Worm (Caenorhabditis elegans) whole organism, L2 larva: Measurements from ENCODE around the gene C06G3.3.

ENCODE experiments used
- C34F6.9 ChIP-seq: fragments of 150-350 bp; optimal IDR thresholded peaks from 2 replicates; lab custom pipeline; 2014; ENCODE audit warnings: missing biosample characterization, missing genetic modification characterization
- F13H6.1 ChIP-seq: sonication (generic microtip); optimal IDR thresholded peaks from 2 replicates; lab custom pipeline; 2016; ENCODE audit warnings: missing genetic modification characterization, missing compliant biosample characterization
- R02D3.7 ChIP-seq: fragments of 150-350 bp; optimal IDR thresholded peaks from 2 replicates; lab custom pipeline; 2014; ENCODE audit warnings: missing biosample characterization, missing genetic modification characterization
- Y55F3AM.14 ChIP-seq: fragments of 200-800 bp; sonication (Bioruptor generic); optimal IDR thresholded peaks from 2 replicates; lab custom pipeline; 2018; ENCODE audit warnings: mild to moderate bottlenecking, missing genetic modification characterization, missing compliant biosample characterization
- ZK546.5 ChIP-seq: sonication (generic microtip); optimal IDR thresholded peaks from 2 replicates; lab custom pipeline; 2017; ENCODE audit warnings: missing biosample characterization, missing genetic modification characterization
- alr-1 ChIP-seq: fragments of 150-350 bp; optimal IDR thresholded peaks from 2 replicates; lab custom pipeline; 2014; ENCODE audit warnings: missing biosample characterization, missing genetic modification characterization
- aly-2 ChIP-seq: fragments of 150-350 bp; optimal IDR thresholded peaks from 2 replicates; lab custom pipeline; 2014; ENCODE audit warnings: missing biosample characterization, missing genetic modification characterization
- ama-1 ChIP-seq: fragments of 150-350 bp; optimal IDR thresholded peaks from 2 replicates; lab custom pipeline; 2018; ENCODE audit warnings: inconsistent platforms
- blmp-1 ChIP-seq: sonication (generic microtip); optimal IDR thresholded peaks from 2 replicates; lab custom pipeline; 2017; ENCODE audit warnings: missing genetic modification characterization, mild to moderate bottlenecking, missing compliant biosample characterization, antibody characterized with exemption, moderate library complexity; ENCODE audit not compliant: insufficient read depth
- ceh-16 ChIP-seq: fragments of 150-350 bp; optimal IDR thresholded peaks from 2 replicates; lab custom pipeline; 2014; ENCODE audit warnings: missing biosample characterization, missing genetic modification characterization
- ceh-82 ChIP-seq: fragments of 150-350 bp; optimal IDR thresholded peaks from 2 replicates; lab custom pipeline; 2014; ENCODE audit warnings: missing biosample characterization, missing genetic modification characterization
- crh-2 ChIP-seq: sonication (generic microtip); optimal IDR thresholded peaks from 2 replicates; lab custom pipeline; 2017; ENCODE audit warnings: missing biosample characterization, missing genetic modification characterization
- dmd-4 ChIP-seq: sonication (generic microtip); optimal IDR thresholded peaks from 2 replicates; lab custom pipeline; 2017; ENCODE audit warnings: missing biosample characterization, missing genetic modification characterization
- egl-27 ChIP-seq: sonication (generic microtip); optimal IDR thresholded peaks from 3 replicates; lab custom pipeline; 2017; ENCODE audit warnings: missing biosample characterization, missing genetic modification reagents, missing genetic modification characterization
- elt-1 ChIP-seq: fragments of 150-350 bp; optimal IDR thresholded peaks from 2 replicates; lab custom pipeline; 2014; ENCODE audit warnings: missing biosample characterization, missing genetic modification characterization
- elt-3 ChIP-seq: sonication (generic microtip); optimal IDR thresholded peaks from 2 replicates; lab custom pipeline; 2017; ENCODE audit warnings: missing biosample characterization, missing genetic modification characterization
- fos-1 ChIP-seq: fragments of 150-350 bp; optimal IDR thresholded peaks from 2 replicates; lab custom pipeline; 2014; ENCODE audit warnings: missing biosample characterization, missing genetic modification characterization
- gmeb-1 ChIP-seq: fragments of 150-350 bp; optimal IDR thresholded peaks from 2 replicates; lab custom pipeline; 2014; ENCODE audit warnings: missing biosample characterization, missing genetic modification characterization
- lin-11 ChIP-seq: fragments of 150-350 bp; sonication (generic microtip); optimal IDR thresholded peaks from 2 replicates; lab custom pipeline; 2014; ENCODE audit warnings: missing biosample characterization, missing genetic modification characterization, inconsistent platforms, mixed read lengths
- lin-13 ChIP-seq: fragments of 150-350 bp; optimal IDR thresholded peaks from 2 replicates; lab custom pipeline; 2014; ENCODE audit warnings: missing biosample characterization, missing genetic modification reagents, missing genetic modification characterization
- lin-39 ChIP-seq: fragments of 150-350 bp; optimal IDR thresholded peaks from 2 replicates; lab custom pipeline; 2014; ENCODE audit warnings: missing biosample characterization, missing genetic modification reagents, missing genetic modification characterization
- lsy-2 ChIP-seq, 2 experiments: fragments of 150-350 bp in 1 of 2; sonication (generic microtip) in 1 of 2; optimal IDR thresholded peaks; 2 replicates each; lab custom pipeline; 2014 to 2017; ENCODE audit warnings: missing biosample characterization in 2 of 2, missing genetic modification characterization in 2 of 2
- mab-5 ChIP-seq: fragments of 150-350 bp; optimal IDR thresholded peaks from 2 replicates; lab custom pipeline; 2014; ENCODE audit warnings: missing biosample characterization, missing genetic modification characterization
- mbf-1 ChIP-seq: sonication (generic microtip); optimal IDR thresholded peaks from 2 replicates; lab custom pipeline; 2017; ENCODE audit warnings: missing biosample characterization, missing genetic modification characterization
- mdl-1 ChIP-seq, 2 experiments: fragments of 150-350 bp in 1 of 2; sonication (generic microtip) in 1 of 2; optimal IDR thresholded peaks; 2 replicates each; lab custom pipeline; 2017; ENCODE audit warnings: missing biosample characterization in 2 of 2, missing genetic modification characterization in 2 of 2
- nhr-10 ChIP-seq: sonication (generic microtip); optimal IDR thresholded peaks from 2 replicates; lab custom pipeline; 2017; ENCODE audit warnings: missing biosample characterization, missing genetic modification characterization
- nhr-11 ChIP-seq: fragments of 150-350 bp; optimal IDR thresholded peaks from 2 replicates; lab custom pipeline; 2014; ENCODE audit warnings: missing biosample characterization, missing genetic modification characterization
- nhr-12 ChIP-seq: fragments of 150-350 bp; optimal IDR thresholded peaks from 2 replicates; lab custom pipeline; 2014; ENCODE audit warnings: missing biosample characterization, missing genetic modification characterization
- nhr-129 ChIP-seq: fragments of 150-350 bp; optimal IDR thresholded peaks from 2 replicates; lab custom pipeline; 2014; ENCODE audit warnings: missing biosample characterization, missing genetic modification characterization
- nhr-21 ChIP-seq: fragments of 150-350 bp; optimal IDR thresholded peaks from 2 replicates; lab custom pipeline; 2014; ENCODE audit warnings: missing biosample characterization, missing genetic modification characterization
- nhr-23 ChIP-seq: fragments of 150-350 bp; optimal IDR thresholded peaks from 2 replicates; lab custom pipeline; 2014; ENCODE audit warnings: missing biosample characterization, missing genetic modification reagents, missing genetic modification characterization
- nhr-237 ChIP-seq: fragments of 150-350 bp; optimal IDR thresholded peaks from 2 replicates; lab custom pipeline; 2014; ENCODE audit warnings: missing biosample characterization, missing genetic modification characterization
- nhr-25 ChIP-seq: fragments of 150-350 bp; sonication (generic microtip); optimal IDR thresholded peaks from 3 replicates; lab custom pipeline; 2014; ENCODE audit warnings: missing biosample characterization, missing genetic modification characterization
- nhr-6 ChIP-seq: fragments of 150-350 bp; optimal IDR thresholded peaks from 2 replicates; lab custom pipeline; 2014; ENCODE audit warnings: missing biosample characterization, missing genetic modification characterization
- nhr-77 ChIP-seq: fragments of 150-350 bp; optimal IDR thresholded peaks from 2 replicates; lab custom pipeline; 2014; ENCODE audit warnings: missing biosample characterization, missing genetic modification characterization
- peb-1 ChIP-seq: fragments of 150-350 bp; optimal IDR thresholded peaks from 2 replicates; lab custom pipeline; 2014; ENCODE audit warnings: missing biosample characterization, missing genetic modification characterization
- sem-4 ChIP-seq: fragments of 150-350 bp; optimal IDR thresholded peaks from 2 replicates; lab custom pipeline; 2014; ENCODE audit warnings: missing biosample characterization, missing genetic modification reagents, missing genetic modification characterization
- skn-1 ChIP-seq: sonication (generic microtip); optimal IDR thresholded peaks from 2 replicates; lab custom pipeline; 2017; ENCODE audit warnings: missing biosample characterization, missing genetic modification characterization
- sma-3 ChIP-seq: sonication (generic microtip); optimal IDR thresholded peaks from 2 replicates; lab custom pipeline; 2016; ENCODE audit warnings: missing genetic modification reagents, missing genetic modification characterization, missing compliant biosample characterization
- sma-9 ChIP-seq, 2 experiments: fragments of 150-350 bp in 1 of 2; sonication (generic microtip) in 1 of 2; optimal IDR thresholded peaks; 2 replicates each; lab custom pipeline; 2014 to 2016; ENCODE audit warnings: missing genetic modification characterization in 2 of 2, mild to moderate bottlenecking in 1 of 2, missing biosample characterization in 1 of 2, missing compliant biosample characterization in 1 of 2, missing genetic modification reagents in 1 of 2, moderate library complexity in 1 of 2
- snpc-4 ChIP-seq: fragments of 150-350 bp; optimal IDR thresholded peaks from 2 replicates; lab custom pipeline; 2014; ENCODE audit warnings: missing biosample characterization, missing genetic modification characterization
- unc-39 ChIP-seq: fragments of 150-350 bp; optimal IDR thresholded peaks from 2 replicates; lab custom pipeline; 2014; ENCODE audit warnings: missing biosample characterization, missing genetic modification characterization
- unc-55 ChIP-seq: fragments of 150-350 bp; sonication (generic microtip); optimal IDR thresholded peaks from 3 replicates; lab custom pipeline; 2014; ENCODE audit warnings: missing biosample characterization, missing genetic modification reagents, missing genetic modification characterization
- unc-62 ChIP-seq: fragments of 150-350 bp; optimal IDR thresholded peaks from 2 replicates; lab custom pipeline; 2014; ENCODE audit warnings: missing biosample characterization, missing genetic modification reagents, missing genetic modification characterization
- zag-1 ChIP-seq: fragments of 150-350 bp; optimal IDR thresholded peaks from 2 replicates; lab custom pipeline; 2014; ENCODE audit warnings: missing biosample characterization, missing genetic modification characterization
- ztf-1 ChIP-seq: fragments of 200-800 bp; sonication (Bioruptor generic); conservative IDR thresholded peaks from 2 replicates; pipeline ENCODE4 v1.3.6; 2022; ENCODE audit warnings: missing genetic modification characterization, missing compliant biosample characterization
- ztf-11 ChIP-seq: sonication (generic microtip); optimal IDR thresholded peaks from 2 replicates; lab custom pipeline; 2017; ENCODE audit warnings: missing biosample characterization, missing genetic modification characterization
- ztf-4 ChIP-seq: fragments of 150-350 bp; optimal IDR thresholded peaks from 2 replicates; lab custom pipeline; 2014; ENCODE audit warnings: missing biosample characterization, missing genetic modification characterization

The C06G3.3 gene

DNA sequence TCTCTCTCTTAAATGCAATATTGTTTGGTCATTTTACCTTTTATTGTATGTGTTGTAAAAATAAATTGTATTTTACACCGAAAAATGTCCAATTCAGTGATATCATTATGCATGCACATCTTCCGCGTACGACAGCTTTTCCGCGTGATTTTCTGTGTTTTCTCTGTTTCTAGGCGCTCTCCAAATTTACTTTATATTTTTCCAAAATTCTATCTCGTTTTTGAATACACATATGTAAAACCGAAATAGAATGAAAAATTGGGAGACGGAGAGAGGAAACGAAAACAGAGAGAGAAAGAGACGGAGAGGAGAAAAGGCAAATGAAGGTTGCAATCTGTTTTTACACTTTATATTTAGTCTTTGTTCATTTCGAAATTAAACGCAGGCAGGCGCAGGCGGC is 19.4 kb upstream of the C06G3.3 start:
- TF ChIP-seq sem-4 (tag; lab: Kevin White, UChicago) (no peak), lsy-2 (tag; optimal IDR thresholded peaks at IDR 0.05; lab: Kevin White, UChicago) (peak in 1 of 2 experiments; percentile 63), unc-55 (GFP tag; lab: Kevin White, UChicago) (peak; percentile 71), snpc-4 (no peak), egl-27 (tag; lab: Kevin White, UChicago) (no peak), C34F6.9 (peak; percentile 88), sma-3 (GFP tag; lab: Kevin White, UChicago) (no peak), mbf-1 (tag; lab: Kevin White, UChicago) (no peak), blmp-1 (no peak), crh-2 (tag; lab: Kevin White, UChicago) (peak; percentile 58), elt-1 (tag; lab: Kevin White, UChicago) (no peak), nhr-77 (no peak), peb-1 (tag; lab: Kevin White, UChicago) (no peak), Y55F3AM.14 (GFP tag; lab: Kevin White, UChicago) (no peak), nhr-237 (no peak), lin-11 (tag; lab: Kevin White, UChicago) (no peak), nhr-21 (tag; lab: Kevin White, UChicago) (no peak), unc-62 (GFP tag; lab: Kevin White, UChicago) (no peak), R02D3.7 (tag; lab: Kevin White, UChicago) (no peak), sma-9 (GFP tag; optimal IDR thresholded peaks at IDR 0.05; lab: Kevin White, UChicago) (peak; percentile 77), sma-9 (tag; optimal IDR thresholded peaks at IDR 0.05; lab: Kevin White, UChicago) (no peak), nhr-23 (tag; lab: Kevin White, UChicago) (no peak), zag-1 (tag; lab: Kevin White, UChicago) (no peak), aly-2 (tag; lab: Kevin White, UChicago) (no peak), fos-1 (no peak), ztf-4 (tag; lab: Kevin White, UChicago) (no peak), mab-5 (no peak), skn-1 (tag; lab: Kevin White, UChicago) (peak; percentile 16), alr-1 (no peak), nhr-11 (tag; lab: Kevin White, UChicago) (no peak), nhr-10 (tag; lab: Kevin White, UChicago) (no peak), gmeb-1 (tag; lab: Kevin White, UChicago) (peak; percentile 24), mdl-1 (tag; optimal IDR thresholded peaks at IDR 0.05; lab: Kevin White, UChicago) (no peak), dmd-4 (tag; lab: Kevin White, UChicago) (no peak), ztf-11 (tag; lab: Kevin White, UChicago) (no peak), lin-13 (GFP tag; lab: Kevin White, UChicago) (no peak), nhr-12 (tag; lab: Kevin White, UChicago) (no peak), F13H6.1 (tag; lab: Kevin White, UChicago) (peak; percentile 22), ama-1 (lab: Kevin White, UChicago) (peak; percentile 2), elt-3 (tag; lab: Kevin White, UChicago) (no peak), ceh-82 (tag; lab: Kevin White, UChicago) (no peak), ZK546.5 (no peak), ceh-16 (tag; lab: Kevin White, UChicago) (no peak), nhr-25 (tag; lab: Kevin White, UChicago) (peak; percentile 63), ztf-1 (GFP tag; lab: Robert Waterston, UW) (no peak), nhr-6 (tag; lab: Kevin White, UChicago) (no peak), nhr-129 (tag; lab: Kevin White, UChicago) (peak; percentile 64), lin-39 (tag; lab: Kevin White, UChicago) (no peak), unc-39 (tag; lab: Kevin White, UChicago) (no peak)
